Worm (Caenorhabditis elegans) whole organism, late embryonic: Measurements from ENCODE around the gene R09E10.5.

Experiments used
- K02D7.2 ChIP-seq: sonication (generic microtip); optimal IDR thresholded peaks from 2 replicates; lab custom pipeline; 2017; ENCODE audit warnings: mild to moderate bottlenecking, missing genetic modification characterization, missing compliant biosample characterization
- Y22D7AL.16 ChIP-seq: sonication (generic microtip); optimal IDR thresholded peaks from 2 replicates; lab custom pipeline; 2016; ENCODE audit warnings: missing genetic modification characterization, missing compliant biosample characterization
- ceh-18 ChIP-seq: sonication (generic microtip); optimal IDR thresholded peaks from 2 replicates; lab custom pipeline; 2016; ENCODE audit warnings: missing genetic modification characterization, missing compliant biosample characterization
- ceh-2 ChIP-seq: sonication (generic microtip); optimal IDR thresholded peaks from 2 replicates; lab custom pipeline; 2016; ENCODE audit warnings: missing genotype, missing genetic modification characterization, missing compliant biosample characterization
- ceh-24 ChIP-seq: sonication (generic microtip); optimal IDR thresholded peaks from 2 replicates; lab custom pipeline; 2016; ENCODE audit warnings: mild to moderate bottlenecking, missing genetic modification characterization, missing compliant biosample characterization
- ceh-34 ChIP-seq: sonication (generic microtip); optimal IDR thresholded peaks from 2 replicates; lab custom pipeline; 2016; ENCODE audit warnings: mild to moderate bottlenecking, missing genetic modification characterization, missing compliant biosample characterization
- ceh-45 ChIP-seq: fragments of 200-800 bp; sonication (Bioruptor generic); IDR thresholded peaks from 2 replicates; pipeline ENCODE4 v1.3.6; 2022; ENCODE audit warnings: missing genetic modification reagents, missing genetic modification characterization, missing compliant biosample characterization
- ceh-48 ChIP-seq: sonication (generic microtip); optimal IDR thresholded peaks from 2 replicates; lab custom pipeline; 2016; ENCODE audit warnings: missing genetic modification characterization, inconsistent platforms, missing compliant biosample characterization
- ceh-6 ChIP-seq: fragments of 200-800 bp; sonication (Bioruptor generic); optimal IDR thresholded peaks from 2 replicates; lab custom pipeline; 2018; ENCODE audit warnings: mild to moderate bottlenecking, missing genetic modification characterization, missing compliant biosample characterization
- ceh-9 ChIP-seq: sonication (generic microtip); optimal IDR thresholded peaks from 2 replicates; lab custom pipeline; 2016; ENCODE audit warnings: mild to moderate bottlenecking, missing genetic modification characterization, inconsistent platforms, missing compliant biosample characterization
- dmd-4 ChIP-seq: sonication (generic microtip); optimal IDR thresholded peaks from 2 replicates; lab custom pipeline; 2016; ENCODE audit warnings: borderline replicate concordance, missing genetic modification characterization, missing compliant biosample characterization
- dve-1 ChIP-seq: sonication (generic microtip); optimal IDR thresholded peaks from 2 replicates; lab custom pipeline; 2017; ENCODE audit warnings: antibody characterized with exemption, mild to moderate bottlenecking, missing genetic modification characterization, missing compliant biosample characterization
- fkh-10 ChIP-seq: fragments of 150-350 bp; optimal IDR thresholded peaks from 2 replicates; lab custom pipeline; 2014; ENCODE audit warnings: missing biosample characterization, missing genetic modification reagents, missing genetic modification characterization
- hlh-15 ChIP-seq: sonication (generic microtip); optimal IDR thresholded peaks from 2 replicates; lab custom pipeline; 2016; ENCODE audit warnings: missing genetic modification characterization, missing compliant biosample characterization
- hlh-30 ChIP-seq: sonication (generic microtip); optimal IDR thresholded peaks from 2 replicates; lab custom pipeline; 2017; ENCODE audit warnings: antibody characterized with exemption, missing genetic modification characterization, missing compliant biosample characterization; ENCODE audit not compliant: insufficient read depth
- hlh-6 ChIP-seq: sonication (generic microtip); optimal IDR thresholded peaks from 2 replicates; lab custom pipeline; 2016; ENCODE audit warnings: missing genotype, missing genetic modification characterization, missing compliant biosample characterization
- mec-3 ChIP-seq: sonication (generic microtip); optimal IDR thresholded peaks from 2 replicates; lab custom pipeline; 2016; ENCODE audit warnings: borderline replicate concordance, missing genetic modification characterization, missing compliant biosample characterization
- nfya-1 ChIP-seq: sonication (generic microtip); optimal IDR thresholded peaks from 2 replicates; lab custom pipeline; 2017; ENCODE audit warnings: missing genetic modification characterization, mild to moderate bottlenecking, missing compliant biosample characterization, antibody characterized with exemption, moderate library complexity
- nhr-11 ChIP-seq: fragments of 150-350 bp; optimal IDR thresholded peaks from 2 replicates; lab custom pipeline; 2014; ENCODE audit warnings: missing biosample characterization, missing genetic modification characterization
- nhr-232 ChIP-seq: sonication (generic microtip); optimal IDR thresholded peaks from 2 replicates; lab custom pipeline; 2016; ENCODE audit warnings: missing genetic modification characterization, missing compliant biosample characterization
- pha-2 ChIP-seq: sonication (generic microtip); optimal IDR thresholded peaks from 2 replicates; lab custom pipeline; 2017; ENCODE audit warnings: mild to moderate bottlenecking, missing genetic modification characterization, missing compliant biosample characterization
- pha-4 ChIP-seq: fragments of 150-350 bp; optimal IDR thresholded peaks from 2 replicates; lab custom pipeline; 2018; ENCODE audit warnings: missing biosample characterization, missing genetic modification reagents, missing genetic modification characterization
- ref-2 ChIP-seq: sonication (generic microtip); optimal IDR thresholded peaks from 2 replicates; lab custom pipeline; 2016; ENCODE audit warnings: missing genetic modification characterization, missing compliant biosample characterization
- rnt-1 ChIP-seq: sonication (generic microtip); optimal IDR thresholded peaks from 2 replicates; lab custom pipeline; 2016; ENCODE audit warnings: missing genetic modification characterization, missing compliant biosample characterization
- sox-4 ChIP-seq: sonication (generic microtip); optimal IDR thresholded peaks from 2 replicates; lab custom pipeline; 2017; ENCODE audit warnings: mild to moderate bottlenecking, missing genetic modification characterization, inconsistent platforms, missing compliant biosample characterization
- syd-9 ChIP-seq: sonication (generic microtip); optimal IDR thresholded peaks from 2 replicates; lab custom pipeline; 2016; ENCODE audit warnings: mild to moderate bottlenecking, missing genetic modification characterization, moderate library complexity, missing compliant biosample characterization
- tbx-2 ChIP-seq: sonication (generic microtip); optimal IDR thresholded peaks from 2 replicates; lab custom pipeline; 2016; ENCODE audit warnings: missing genetic modification characterization, missing compliant biosample characterization
- ttx-3 ChIP-seq: sonication (generic microtip); optimal IDR thresholded peaks from 2 replicates; lab custom pipeline; 2016; ENCODE audit warnings: missing genetic modification reagents, missing genetic modification characterization, missing compliant biosample characterization
- unc-42 ChIP-seq: sonication (generic microtip); optimal IDR thresholded peaks from 2 replicates; lab custom pipeline; 2016; ENCODE audit warnings: missing genotype, missing genetic modification characterization, missing compliant biosample characterization

Gene R09E10.5

DNA sequence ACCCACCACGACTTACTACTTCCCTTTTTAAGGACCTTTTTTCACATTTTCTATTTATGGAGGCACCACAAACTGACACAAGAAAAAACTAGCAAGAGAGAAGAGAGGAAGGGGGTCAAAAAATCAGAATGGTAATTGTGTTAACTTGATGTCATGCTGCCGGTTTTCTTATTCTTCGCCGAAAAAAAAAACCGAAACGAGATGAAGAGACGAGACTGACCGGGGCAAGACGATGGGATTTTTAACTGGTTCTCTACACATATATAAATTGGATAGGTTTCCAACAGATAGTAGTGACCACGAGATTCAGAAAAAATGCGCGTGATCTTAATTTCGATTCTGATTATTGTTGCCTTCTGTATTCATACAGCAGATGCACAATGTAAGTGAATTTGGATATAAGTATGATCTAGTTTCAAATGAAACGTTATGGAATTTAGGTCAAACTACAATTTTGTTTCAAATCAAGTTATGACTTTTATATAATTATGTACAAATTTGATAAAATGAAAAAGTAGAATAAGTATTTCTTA lies 28.3 kb downstream of the R09E10.5 start, which contains the start of gene Y43C5A.3:
Gene Y43C5A.3, plus strand, starts transcription at position 256 of the 533 bp plus-strand sequence.
- TF ChIP-seq K02D7.2 (tag; lab: Kevin White, UChicago) (no peak), dmd-4 (tag; lab: Kevin White, UChicago) (no peak), hlh-6 (tag; lab: Kevin White, UChicago) (no peak), nhr-232 (tag; lab: Kevin White, UChicago) (no peak), syd-9 (no peak), ceh-2 (no peak), Y22D7AL.16 (tag; lab: Kevin White, UChicago) (no peak), unc-42 (no peak), hlh-15 (no peak), ceh-34 (tag; lab: Kevin White, UChicago) (no peak), ceh-18 (tag; lab: Kevin White, UChicago) (no peak), fkh-10 (GFP tag; lab: Kevin White, UChicago) (no peak)

DNA sequence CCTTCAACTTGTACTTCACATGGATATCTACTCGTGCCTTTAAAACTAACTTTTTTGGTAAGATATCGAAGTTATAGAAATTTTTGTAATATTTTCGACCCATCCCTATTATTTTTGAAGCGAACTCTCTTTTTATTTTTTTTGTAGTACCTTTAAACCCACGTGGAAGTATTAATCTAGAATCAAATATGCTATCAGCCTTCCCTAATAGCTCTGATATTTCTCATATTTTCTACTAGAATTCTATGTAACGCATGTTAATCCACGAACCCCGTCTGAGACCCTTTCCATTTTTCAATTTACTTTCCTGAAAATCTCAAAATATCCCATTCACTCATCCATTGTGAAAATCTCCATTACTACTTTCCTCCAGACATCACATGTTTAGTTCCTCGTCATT lies 28.7 kb downstream of the R09E10.5 start:
- TF ChIP-seq ceh-45 (GFP tag; lab: Robert Waterston, UW): no peak
- TF ChIP-seq ceh-24 (tag; lab: Kevin White, UChicago): no peak
- no peak for TF ChIP-seq pha-2 (tag; lab: Kevin White, UChicago)
- no peak for TF ChIP-seq sox-4 (tag; lab: Kevin White, UChicago)
- no peak for TF ChIP-seq ttx-3
- TF ChIP-seq ceh-9 (tag; lab: Kevin White, UChicago): no peak
- TF ChIP-seq nhr-11 (tag; lab: Kevin White, UChicago): no peak
- no peak for TF ChIP-seq pha-4 (tag; lab: Kevin White, UChicago)
- TF ChIP-seq ref-2 (tag; lab: Kevin White, UChicago): no peak
- no peak for TF ChIP-seq hlh-30 (tag; lab: Kevin White, UChicago)
- no peak for TF ChIP-seq tbx-2
- no peak for TF ChIP-seq K02D7.2 (tag; lab: Kevin White, UChicago)
- TF ChIP-seq dve-1: no peak
- TF ChIP-seq mec-3 (tag; lab: Kevin White, UChicago): no peak
- TF ChIP-seq ceh-48 (tag; lab: Kevin White, UChicago): no peak
- TF ChIP-seq hlh-15: no peak

DNA sequence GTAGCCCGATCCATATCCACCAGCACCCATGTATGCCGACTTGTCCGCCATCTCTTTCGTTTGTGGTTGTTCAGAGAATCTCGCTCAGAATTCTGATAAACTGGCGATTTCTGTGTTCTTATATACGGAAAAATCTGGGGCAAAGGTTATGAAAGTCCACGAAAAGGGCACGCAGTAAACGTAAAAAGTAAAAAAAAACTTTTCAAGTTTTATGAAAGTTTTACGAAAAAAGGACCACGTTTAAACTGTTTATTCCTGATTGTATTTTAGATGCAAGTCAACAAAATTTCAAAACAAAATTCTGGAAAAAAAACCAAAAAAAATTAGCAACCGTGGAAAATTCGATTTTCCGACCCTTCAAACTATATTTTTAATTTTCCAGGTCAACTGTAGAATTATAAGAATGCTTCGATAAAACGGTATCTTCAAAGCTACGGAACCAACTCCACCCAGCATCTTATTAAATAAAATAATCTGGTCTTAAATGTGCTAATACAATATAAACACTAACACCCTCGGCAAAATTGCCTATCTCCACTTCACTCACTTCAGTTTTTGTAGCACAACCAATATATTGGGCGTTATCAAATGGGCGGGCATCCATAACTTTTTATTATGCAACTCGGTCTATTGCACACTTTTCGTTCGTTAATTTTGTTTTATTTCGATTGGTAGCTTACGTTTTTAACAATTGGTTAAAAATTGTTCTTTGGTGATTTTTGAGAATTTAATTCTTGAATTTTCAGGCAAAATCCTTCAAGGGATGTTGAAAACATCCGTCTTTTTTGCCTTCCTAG lies 32.8 kb downstream of the R09E10.5 start, which contains the start of the genes nspd-7 and Y43C5A.2:
Gene nspd-7, minus strand, starts transcription at position 51 of the 797 bp plus-strand sequence.
Gene Y43C5A.2, plus strand, starts transcription at position 747 of the 797 bp plus-strand sequence.
- TF ChIP-seq hlh-15 (no peak), nhr-232 (tag; lab: Kevin White, UChicago) (no peak), sox-4 (tag; lab: Kevin White, UChicago) (no peak), pha-2 (tag; lab: Kevin White, UChicago) (no peak), ceh-34 (tag; lab: Kevin White, UChicago) (no peak), ceh-24 (tag; lab: Kevin White, UChicago) (no peak)

DNA sequence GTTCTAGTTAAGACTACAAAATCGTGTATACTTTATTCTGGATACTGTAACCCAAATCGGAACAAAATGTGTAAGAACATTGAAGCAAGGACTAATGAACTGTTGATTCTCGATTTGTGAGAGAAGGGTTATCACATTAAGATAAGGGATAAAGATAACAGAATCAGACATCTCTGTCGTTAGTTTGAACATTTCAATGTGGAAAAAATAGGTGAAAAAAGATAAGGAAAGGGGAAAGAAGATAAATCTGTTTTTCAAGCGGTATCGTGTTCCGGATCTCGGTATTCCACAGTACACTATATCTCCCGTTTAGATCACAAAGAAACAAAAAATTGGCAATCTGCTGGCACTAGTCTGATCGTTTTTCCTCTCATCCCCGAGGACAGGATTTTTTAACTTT lies 41.0 kb downstream of the R09E10.5 start:
- TF ChIP-seq tbx-2 (no peak), rnt-1 (peak; percentile 44), Y22D7AL.16 (tag; lab: Kevin White, UChicago) (no peak)

DNA sequence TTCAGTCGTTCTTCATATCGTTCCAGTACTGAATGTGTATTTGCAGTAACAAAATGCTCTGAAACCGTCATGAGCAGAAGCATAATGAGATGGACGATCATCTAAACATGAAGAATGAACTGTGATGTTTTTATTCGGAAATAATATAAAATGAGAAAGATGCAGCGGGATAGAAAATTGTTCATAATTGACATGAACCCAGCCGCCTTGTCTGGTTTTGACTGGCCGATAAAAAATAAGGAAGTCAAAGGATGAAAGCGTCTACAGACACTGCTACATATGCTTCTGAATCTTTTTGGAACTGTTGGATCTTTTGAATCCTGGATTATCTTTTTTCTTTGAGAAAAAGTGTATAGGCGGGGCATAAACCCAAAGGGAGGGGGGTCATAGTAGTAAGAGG lies 42.5 kb downstream of the R09E10.5 start, which contains the start of gene F01G10.9:
Gene F01G10.9, minus strand, starts transcription at position 101 of the 400 bp plus-strand sequence.
- TF ChIP-seq K02D7.2 (tag; lab: Kevin White, UChicago) (no peak), nfya-1 (tag; lab: Kevin White, UChicago) (no peak), ceh-48 (tag; lab: Kevin White, UChicago) (no peak), ceh-6 (GFP tag; lab: Kevin White, UChicago) (no peak), hlh-6 (tag; lab: Kevin White, UChicago) (no peak)
